Fruit fly (Drosophila melanogaster): ENCODE data around the gene DppIII.

DNA sequence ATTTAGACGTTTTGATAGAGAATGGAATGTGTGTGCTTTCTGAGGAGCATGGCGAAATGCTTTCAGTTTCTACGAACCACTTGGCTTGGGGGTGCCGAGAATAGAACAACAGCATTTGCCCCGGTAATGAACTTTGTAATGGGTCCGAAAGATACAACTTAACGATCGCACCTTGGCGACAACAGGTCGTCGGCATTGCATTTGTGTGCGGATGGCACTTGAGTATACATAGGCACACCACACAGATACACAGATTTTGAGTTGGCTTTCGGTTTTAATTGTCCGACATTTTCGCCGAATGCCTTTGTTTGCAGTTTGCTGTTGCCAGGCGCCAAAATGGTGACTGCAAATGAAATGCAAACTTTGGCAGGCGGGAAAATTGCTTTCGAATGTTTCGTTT lies 9.8 kb downstream of the DppIII start:
- TF ChIP-seq Dfd (GFP tag; optimal IDR thresholded peaks at IDR 0.05): no peak
- TF ChIP-seq Hr83 (GFP tag; optimal IDR thresholded peaks at IDR 0.05; ENCODE audit: poor library complexity, severe bottlenecking): no peak
- no peak for TF ChIP-seq h (GFP tag; optimal IDR thresholded peaks at IDR 0.05)
- no peak for TF ChIP-seq brk (GFP tag; optimal IDR thresholded peaks at IDR 0.05)
- no peak for TF ChIP-seq rgr (GFP tag; optimal IDR thresholded peaks at IDR 0.05)
- no peak for TF ChIP-seq fru (GFP tag; optimal IDR thresholded peaks at IDR 0.05)

Measured in whole organism, wandering third instar larva.